Fruit fly (Drosophila melanogaster): ENCODE data around the gene CG14841.

Gene CG14841

DNA sequence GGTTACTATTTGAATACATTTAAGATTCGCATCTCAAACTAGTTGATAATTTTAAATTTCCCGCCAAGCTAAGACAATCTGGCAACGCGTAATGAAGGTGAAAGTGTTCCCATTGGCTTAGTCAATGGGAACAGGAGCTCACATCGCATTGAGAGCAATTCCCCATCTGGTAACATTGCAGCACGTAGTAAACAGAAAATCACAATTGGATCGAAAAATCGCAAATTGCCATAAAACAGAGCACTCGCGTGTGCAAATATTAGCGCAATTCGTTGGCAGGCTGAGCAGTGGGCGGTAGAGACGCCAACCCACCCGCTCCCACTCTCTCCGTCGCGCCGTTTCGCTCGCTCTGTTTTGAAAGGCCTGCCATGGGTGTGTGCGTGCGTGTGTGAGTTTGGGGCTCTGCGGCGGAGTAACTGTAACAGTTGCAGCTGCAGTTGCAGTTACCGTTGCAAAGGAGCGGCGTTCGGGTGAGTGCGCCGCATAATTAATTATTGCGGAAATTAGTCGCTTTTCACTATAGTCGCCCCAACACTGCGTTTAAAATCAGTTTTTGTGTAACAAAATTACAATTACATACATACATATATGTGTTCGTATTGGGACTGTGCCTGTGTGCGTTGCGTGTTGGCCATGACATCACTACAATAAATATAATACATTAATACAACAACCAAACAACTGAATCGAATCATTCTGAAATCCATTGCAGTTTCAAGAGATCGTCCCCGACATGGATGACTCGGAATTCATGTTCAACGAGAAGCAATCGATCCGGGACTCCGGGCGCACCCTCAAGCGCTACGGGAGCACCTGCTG lies 36.1 kb upstream of the CG14841 start (continued):
- TF ChIP-seq hth (optimal IDR thresholded peaks at IDR 0.05) (no peak), CG6791 (GFP tag; IDR thresholded peaks at IDR 0.05; ENCODE audit: partially characterized antibody) (no peak), CG5953 (GFP tag; IDR thresholded peaks at IDR 0.05) (no peak), Aef1 (GFP tag; IDR thresholded peaks at IDR 0.05) (no peak), sc (optimal IDR thresholded peaks at IDR 0.05) (no peak), sc (GFP tag; optimal IDR thresholded peaks at IDR 0.05) (no peak), lola (GFP tag; optimal IDR thresholded peaks at IDR 0.05) (no peak), sens (GFP tag) (no peak), Hr78 (GFP tag; optimal IDR thresholded peaks at IDR 0.05) (no peak), CG10147 (GFP tag; optimal IDR thresholded peaks at IDR 0.05) (no peak), CG3163 (GFP tag; optimal IDR thresholded peaks at IDR 0.05) (no peak), CG7963 (GFP tag; IDR thresholded peaks at IDR 0.05; ENCODE audit: partially characterized antibody) (no peak), CG10462 (GFP tag; optimal IDR thresholded peaks at IDR 0.05) (no peak), crc (GFP tag; optimal IDR thresholded peaks at IDR 0.05) (no peak), mirr (GFP tag; optimal IDR thresholded peaks at IDR 0.05) (no peak), cas (GFP tag; IDR thresholded peaks at IDR 0.05) (no peak), HLHmδ (GFP tag; optimal IDR thresholded peaks at IDR 0.05) (no peak), ftz-f1 (GFP tag; optimal IDR thresholded peaks at IDR 0.05) (no peak), unpg (GFP tag; optimal IDR thresholded peaks at IDR 0.05) (no peak), CG30020 (tag; optimal IDR thresholded peaks at IDR 0.05) (no peak), CG8359 (GFP tag; optimal IDR thresholded peaks at IDR 0.05; ENCODE audit: borderline replicate concordance) (no peak), prd (optimal IDR thresholded peaks at IDR 0.05) (no peak), prd (GFP tag; IDR thresholded peaks at IDR 0.05) (no peak), vfl (GFP tag; optimal IDR thresholded peaks at IDR 0.05) (no peak), CG9215 (GFP tag; IDR thresholded peaks at IDR 0.05) (no peak), CG15479 (GFP tag; optimal IDR thresholded peaks at IDR 0.05) (no peak), CG32767 (GFP tag; IDR thresholded peaks at IDR 0.05) (no peak), CG10209 (GFP tag; optimal IDR thresholded peaks at IDR 0.05) (no peak), Stat92E (GFP tag; optimal IDR thresholded peaks at IDR 0.05) (no peak), CG10543 (GFP tag; optimal IDR thresholded peaks at IDR 0.05) (no peak), tx (GFP tag; optimal IDR thresholded peaks at IDR 0.05) (no peak), CG2120 (GFP tag; optimal IDR thresholded peaks at IDR 0.05) (no peak), CG2116 (GFP tag; optimal IDR thresholded peaks at IDR 0.05) (peak; percentile 31), CG14965 (GFP tag; optimal IDR thresholded peaks at IDR 0.05; ENCODE audit: borderline replicate concordance) (no peak), CG34376 (GFP tag; optimal IDR thresholded peaks at IDR 0.05) (no peak), Antp (GFP tag; optimal IDR thresholded peaks at IDR 0.05) (no peak), CG10321 (GFP tag; IDR thresholded peaks at IDR 0.05) (no peak), caup (GFP tag; optimal IDR thresholded peaks at IDR 0.05; ENCODE audit: severe bottlenecking) (no peak), az2 (GFP tag; optimal IDR thresholded peaks at IDR 0.05) (no peak), CG11398 (GFP tag; optimal IDR thresholded peaks at IDR 0.05) (no peak), Ravus (GFP tag; IDR thresholded peaks at IDR 0.05) (no peak), lbe (GFP tag; optimal IDR thresholded peaks at IDR 0.05) (no peak), HmgD (GFP tag; optimal IDR thresholded peaks at IDR 0.05) (no peak), NC2β (GFP tag; optimal IDR thresholded peaks at IDR 0.05) (no peak), psq (GFP tag; optimal IDR thresholded peaks at IDR 0.05) (no peak), salm (tag; optimal IDR thresholded peaks at IDR 0.05) (no peak), GATAe (GFP tag; conservative IDR thresholded peaks at IDR 0.05) (no peak), kni (GFP tag; optimal IDR thresholded peaks at IDR 0.05) (peak; percentile 94), CG14667 (GFP tag; IDR thresholded peaks at IDR 0.05) (no peak), CG9797 (GFP tag; optimal IDR thresholded peaks at IDR 0.05) (peak; percentile 32)

Data from whole organism, embryonic.